Worm (Caenorhabditis elegans) whole organism, midembryonic: ENCODE results near the gene scl-18.

ENCODE experiments used
- cog-1 ChIP-seq: sonication (generic microtip); optimal IDR thresholded peaks from 2 replicates; lab custom pipeline; 2016; ENCODE audit warnings: missing genetic modification characterization, missing compliant biosample characterization
- flt-1 ChIP-seq: fragments of 200-800 bp; sonication (Bioruptor generic); IDR thresholded peaks from 2 replicates; pipeline ENCODE4 v1.3.6; 2022; ENCODE audit warnings: missing genetic modification characterization, missing compliant biosample characterization
- med-1 ChIP-seq: sonication (generic microtip); optimal IDR thresholded peaks from 2 replicates; lab custom pipeline; 2017; ENCODE audit warnings: missing genetic modification characterization, mild to moderate bottlenecking, missing compliant biosample characterization, antibody characterized with exemption, missing genetic modification reagents; ENCODE audit not compliant: insufficient read depth
- tab-1 ChIP-seq: fragments of 200-800 bp; sonication (Bioruptor generic); IDR thresholded peaks from 2 replicates; pipeline ENCODE4 v1.3.6; 2022; ENCODE audit warnings: missing genetic modification characterization, missing compliant biosample characterization
- ztf-23 ChIP-seq: fragments of 200-800 bp; sonication (Bioruptor generic); IDR thresholded peaks from 2 replicates; pipeline ENCODE4 v1.3.6; 2022; ENCODE audit warnings: missing genetic modification reagents, missing genetic modification characterization, missing compliant biosample characterization
- ztf-29 ChIP-seq: fragments of 200-800 bp; sonication (Bioruptor generic); IDR thresholded peaks from 2 replicates; pipeline ENCODE4 v1.3.6; 2022; ENCODE audit warnings: missing genetic modification reagents, missing genetic modification characterization, missing compliant biosample characterization

ce11 chrIV:11755907-11756306 is 1.7 kb upstream of the scl-18 start, which contains the start of gene T12A7.9:
- TF ChIP-seq med-1 (GFP tag; lab: Kevin White, UChicago) = no peak
- TF ChIP-seq cog-1 (tag; lab: Kevin White, UChicago) = no peak
- TF ChIP-seq ztf-29 = no peak
- TF ChIP-seq tab-1 (GFP tag; lab: Robert Waterston, UW) = no peak
- TF ChIP-seq flt-1 = no peak
- no peak for TF ChIP-seq ztf-23 (GFP tag; lab: Robert Waterston, UW)
